Worm (Caenorhabditis elegans) whole organism, L1 larva: ENCODE measurements around the gene nlp-68.

Source experiments
- C04F5.9 ChIP-seq: sonication (generic microtip); optimal IDR thresholded peaks from 2 replicates; lab custom pipeline; 2016; ENCODE audit warnings: missing genetic modification characterization, missing compliant biosample characterization
- aly-2 ChIP-seq: fragments of 150-350 bp; optimal IDR thresholded peaks from 2 replicates; lab custom pipeline; 2014; ENCODE audit warnings: missing biosample characterization, missing genetic modification characterization
- ceh-90 ChIP-seq: sonication (generic microtip); optimal IDR thresholded peaks from 2 replicates; lab custom pipeline; 2016; ENCODE audit warnings: missing genetic modification characterization, missing compliant biosample characterization
- ces-1 ChIP-seq: fragments of 150-350 bp; optimal IDR thresholded peaks from 2 replicates; lab custom pipeline; 2014; ENCODE audit warnings: missing biosample characterization, missing genetic modification reagents, missing genetic modification characterization
- dsc-1 ChIP-seq: sonication (generic microtip); optimal IDR thresholded peaks from 2 replicates; lab custom pipeline; 2016; ENCODE audit warnings: mild to moderate bottlenecking, missing genetic modification characterization, missing compliant biosample characterization
- egl-27 ChIP-seq, 2 experiments: fragments of 150-350 bp in 1 of 2; sonication (generic microtip); optimal IDR thresholded peaks; 3 replicates each; lab custom pipeline; 2017 to 2018; ENCODE audit warnings: missing biosample characterization in 2 of 2, missing genetic modification characterization in 2 of 2, missing genetic modification reagents in 2 of 2
- elt-3 ChIP-seq, 6 experiments: fragments of 150-350 bp in 1 of 6; sonication (generic microtip); optimal IDR thresholded peaks; 2 replicates each; lab custom pipeline; 2017 to 2018; ENCODE audit warnings: missing biosample characterization in 6 of 6, missing genetic modification characterization in 6 of 6, inconsistent platforms in 1 of 6
- lin-35 ChIP-seq, 2 experiments: fragments of 150-350 bp; optimal IDR thresholded peaks; 2 replicates each; lab custom pipeline; 2014; ENCODE audit warnings: missing biosample characterization in 2 of 2, missing genetic modification characterization in 2 of 2, missing genetic modification reagents in 2 of 2
- nhr-11 ChIP-seq: fragments of 150-350 bp; optimal IDR thresholded peaks from 2 replicates; lab custom pipeline; 2014; ENCODE audit warnings: missing biosample characterization, missing genetic modification characterization
- nhr-28 ChIP-seq: fragments of 150-350 bp; optimal IDR thresholded peaks from 2 replicates; lab custom pipeline; 2014; ENCODE audit warnings: missing biosample characterization, missing genetic modification characterization
- nhr-85 ChIP-seq: sonication (generic microtip); peaks from one replicate; lab custom pipeline; 2016; ENCODE audit warnings: missing genetic modification characterization, inconsistent platforms, missing compliant biosample characterization
- pqm-1 ChIP-seq: sonication (generic microtip); optimal IDR thresholded peaks from 3 replicates; lab custom pipeline; 2017; ENCODE audit warnings: missing biosample characterization, missing genetic modification characterization
- rnt-1 ChIP-seq: sonication (generic microtip); optimal IDR thresholded peaks from 2 replicates; lab custom pipeline; 2016; ENCODE audit warnings: mild to moderate bottlenecking, missing genetic modification characterization, moderate library complexity, missing compliant biosample characterization
- ztf-4 ChIP-seq: fragments of 150-350 bp; optimal IDR thresholded peaks from 2 replicates; lab custom pipeline; 2014; ENCODE audit warnings: missing biosample characterization, missing genetic modification characterization

DNA sequence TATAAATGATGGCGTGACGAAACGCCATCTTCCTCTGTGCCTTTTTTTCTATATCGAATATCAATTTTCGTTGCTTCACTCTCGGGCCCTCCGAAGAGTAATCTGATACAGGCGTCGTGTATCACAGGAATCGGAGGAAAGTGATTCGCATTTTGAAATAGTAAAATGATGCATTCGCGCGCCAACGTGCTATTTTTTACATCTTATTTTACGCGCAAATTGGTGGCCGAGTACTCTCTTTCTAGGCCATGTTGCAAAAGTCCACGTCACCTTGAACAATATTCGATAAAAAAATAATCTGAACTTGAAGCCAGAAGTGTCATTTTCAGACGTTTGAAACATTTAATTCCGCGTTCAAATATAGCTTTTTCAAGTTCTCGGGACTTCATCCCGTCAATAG, 19.3 kb downstream of the nlp-68 start:
- no peak for TF ChIP-seq lin-35 (GFP tag; optimal IDR thresholded peaks at IDR 0.05; lab: Kevin White, UChicago)
- TF ChIP-seq ztf-4 (tag; lab: Kevin White, UChicago): no peak
- TF ChIP-seq ces-1 (GFP tag; lab: Kevin White, UChicago): no peak
- no peak for TF ChIP-seq ceh-90
- no peak for TF ChIP-seq dsc-1 (tag; lab: Kevin White, UChicago)
- no peak for TF ChIP-seq egl-27 (tag; optimal IDR thresholded peaks at IDR 0.05; lab: Kevin White, UChicago)
- no peak for TF ChIP-seq pqm-1 (tag; lab: Kevin White, UChicago)
- TF ChIP-seq nhr-28 (tag; lab: Kevin White, UChicago): no peak
- TF ChIP-seq aly-2 (tag; lab: Kevin White, UChicago): no peak
- TF ChIP-seq nhr-85: no peak
- TF ChIP-seq rnt-1: no peak
- no peak for TF ChIP-seq elt-3 (tag; optimal IDR thresholded peaks at IDR 0.05; lab: Kevin White, UChicago)
- no peak for TF ChIP-seq C04F5.9 (tag; lab: Kevin White, UChicago)
- TF ChIP-seq nhr-11: no peak
